Worm (Caenorhabditis elegans): ENCODE measurements around the gene ttbk-2.1.
"Not testable (repeated sequence)": the region's sequence is repeated elsewhere in the genome, so short reads cannot be mapped to it uniquely, and the experiment has no call there.

ttbk-2.1 gene

ce11 chrIV:5308046-5308643, 49.7 kb downstream of the ttbk-2.1 start, which contains the start of the genes ZK354.9 and msp-58:
Gene ZK354.9 (minus strand): TSS chrIV:5308146.
Gene msp-58 (plus strand): TSS chrIV:5308593.
- TF ChIP-seq ceh-28, ceh-82, ceh-9 (tag; optimal IDR thresholded peaks at IDR 0.05): not testable (repeated sequence)

Measured in whole organism, L3 larva.